Worm (Caenorhabditis elegans): ENCODE measurements around the gene C14C6.6.

Gene C14C6.6

DNA sequence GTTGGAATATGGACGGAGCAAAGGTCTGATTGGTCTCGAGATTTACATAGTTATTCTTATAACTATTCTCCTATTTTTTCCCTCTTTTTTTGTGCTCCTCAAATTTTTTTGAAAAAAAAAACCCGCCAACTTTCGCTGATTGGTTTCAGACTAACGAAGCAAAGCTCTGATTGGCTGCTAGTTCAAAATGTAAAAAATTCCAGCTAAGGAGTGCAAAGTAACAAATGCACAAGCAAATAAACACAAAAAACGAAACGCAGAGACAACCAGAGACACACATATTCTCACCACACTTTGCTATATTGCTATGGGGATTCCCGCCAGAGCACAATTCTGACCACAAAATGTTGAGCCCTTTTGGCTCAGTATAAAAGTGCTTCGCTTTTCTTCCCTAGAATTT lies 50.5 kb downstream of the C14C6.6 start, which contains the start of gene T01G6.1:
TSS of gene T01G6.1 (plus strand) at position 301 of the 400 bp plus-strand sequence.
- no peak for TF ChIP-seq drap-1 (GFP tag; optimal IDR thresholded peaks at IDR 0.05)
- no peak for TF ChIP-seq ceh-43 (GFP tag; optimal IDR thresholded peaks at IDR 0.05)
- no peak for TF ChIP-seq ceh-83 (GFP tag; optimal IDR thresholded peaks at IDR 0.05)
- no peak for TF ChIP-seq hlh-1 (tag; optimal IDR thresholded peaks at IDR 0.05)
- TF ChIP-seq lin-13 (tag; optimal IDR thresholded peaks at IDR 0.05) = no peak
- no peak for TF ChIP-seq nhr-76 (tag; optimal IDR thresholded peaks at IDR 0.05)
- TF ChIP-seq snpc-4 (tag; optimal IDR thresholded peaks at IDR 0.05) = no peak
- TF ChIP-seq flh-1 (GFP tag; optimal IDR thresholded peaks at IDR 0.05) = no peak
- no peak for TF ChIP-seq lsy-2 (tag; optimal IDR thresholded peaks at IDR 0.05)
- TF ChIP-seq mls-2 (tag; optimal IDR thresholded peaks at IDR 0.05) = no peak
- TF ChIP-seq pha-4 (tag; optimal IDR thresholded peaks at IDR 0.05) = no peak
- no peak for TF ChIP-seq nhr-2 (tag; optimal IDR thresholded peaks at IDR 0.05)
- no peak for TF ChIP-seq cnd-1 (tag; optimal IDR thresholded peaks at IDR 0.05)
- TF ChIP-seq bed-3 (GFP tag; optimal IDR thresholded peaks at IDR 0.05) = no peak
- TF ChIP-seq ceh-39 (tag; optimal IDR thresholded peaks at IDR 0.05) = no peak
- no peak for TF ChIP-seq nhr-28 (tag; optimal IDR thresholded peaks at IDR 0.05)
- TF ChIP-seq lin-32 (GFP tag; optimal IDR thresholded peaks at IDR 0.05) = no peak
- TF ChIP-seq sptf-1 (tag; optimal IDR thresholded peaks at IDR 0.05) = no peak

Data from whole organism, mixed stage, embryonic.